Fruit fly (Drosophila melanogaster) Kc167 (cell line): ENCODE data around the gene CG5577.

ENCODE experiments used
- Myc ChIP-seq: fragments of >200 bp; optimal IDR thresholded peaks from 2 replicates; lab custom pipeline; 2017; ENCODE audit warnings: missing external identifiers
- Sin3A ChIP-seq: fragments of >200 bp; optimal IDR thresholded peaks from 2 replicates; lab custom pipeline; 2018; ENCODE audit warnings: missing external identifiers
- h ChIP-seq: fragments of >200 bp; optimal IDR thresholded peaks from 3 replicates; lab custom pipeline; 2018; ENCODE audit warnings: missing external identifiers
- insv ChIP-seq: fragments of >200 bp; optimal IDR thresholded peaks from 3 replicates; lab custom pipeline; 2018; ENCODE audit warnings: missing external identifiers
- psq ChIP-seq: fragments of >200 bp; optimal IDR thresholded peaks from 2 replicates; lab custom pipeline; 2017; ENCODE audit warnings: missing external identifiers
- ttk ChIP-seq: sonication (Bioruptor generic); optimal IDR thresholded peaks from 2 replicates; lab custom pipeline; 2017; ENCODE audit warnings: missing external identifiers

CG5577 gene

DNA sequence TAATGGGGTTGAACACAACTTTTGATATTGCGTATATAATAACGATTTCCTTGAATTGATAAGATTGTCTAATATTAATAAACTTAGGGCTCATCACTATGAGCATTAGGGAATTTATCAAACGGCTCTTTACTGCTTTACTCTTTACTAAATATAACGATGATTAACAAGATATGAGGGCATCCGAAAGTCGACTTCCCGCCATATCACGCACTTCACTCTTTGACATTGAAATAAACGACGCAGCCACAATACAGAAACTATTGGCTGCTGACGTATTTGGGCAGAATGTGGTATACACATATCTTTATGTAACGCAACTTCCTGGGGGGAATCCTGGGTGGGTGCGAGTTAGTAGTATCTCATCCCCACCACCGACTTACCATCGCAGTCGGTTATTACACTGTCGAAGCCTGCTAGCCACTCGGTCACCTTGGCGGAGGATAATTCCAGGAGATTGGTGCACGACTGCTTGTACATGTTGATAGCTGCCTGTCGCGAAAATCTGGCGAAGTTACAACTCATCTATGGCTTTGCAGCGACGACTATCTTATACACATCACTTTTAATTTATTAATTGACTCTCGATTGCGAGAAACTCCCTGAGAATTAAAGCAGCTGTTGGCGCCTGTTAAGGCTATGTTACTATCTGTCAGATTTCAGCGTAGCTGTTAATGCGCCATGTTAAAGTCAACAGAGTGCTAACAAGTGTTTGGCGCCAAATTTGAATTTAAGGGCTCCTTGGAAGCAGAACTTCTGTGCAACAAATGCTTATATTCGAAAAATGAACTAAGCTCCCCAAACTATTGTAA is 1.9 kb upstream of the CG5577 start, which contains the start of gene CG5567:
Gene CG5567, minus strand, starts transcription at position 653 of the 812 bp plus-strand sequence.
- no peak for TF ChIP-seq ttk (lab: Kevin White, UChicago)
- no peak for TF ChIP-seq insv (lab: Kevin White, UChicago)
- TF ChIP-seq psq (lab: Kevin White, UChicago), result no peak
- no peak for TF ChIP-seq Sin3A (lab: Kevin White, UChicago)
- no peak for TF ChIP-seq h (lab: Kevin White, UChicago)
- TF ChIP-seq Myc (lab: Kevin White, UChicago), result no peak

DNA sequence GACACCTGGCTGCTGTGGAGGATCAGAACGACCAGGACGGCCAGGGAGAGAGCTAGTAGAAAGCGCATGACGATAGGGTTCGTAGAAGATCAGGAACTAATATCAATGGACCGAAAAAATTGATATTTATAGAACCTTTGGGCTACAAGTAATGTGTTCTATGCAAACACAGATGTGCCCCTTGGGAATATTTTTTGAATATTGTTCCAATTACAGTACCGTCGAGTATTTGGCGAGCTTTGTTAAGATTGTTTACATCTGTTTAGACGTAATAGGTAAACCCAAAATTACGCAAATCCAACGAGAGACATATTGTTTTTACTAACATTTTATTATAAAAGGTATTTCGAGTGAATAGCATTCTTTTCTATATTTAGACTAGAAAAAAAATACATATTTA is 6.2 kb downstream of the CG5577 start, which contains the start of gene CG32189:
Gene CG32189, minus strand, starts transcription at position 101 of the 400 bp plus-strand sequence.
- TF ChIP-seq ttk (lab: Kevin White, UChicago), result no peak
- no peak for TF ChIP-seq insv (lab: Kevin White, UChicago)
- no peak for TF ChIP-seq Sin3A (lab: Kevin White, UChicago)
- no peak for TF ChIP-seq Myc (lab: Kevin White, UChicago)
- no peak for TF ChIP-seq psq (lab: Kevin White, UChicago)
- TF ChIP-seq h (lab: Kevin White, UChicago), result no peak

DNA sequence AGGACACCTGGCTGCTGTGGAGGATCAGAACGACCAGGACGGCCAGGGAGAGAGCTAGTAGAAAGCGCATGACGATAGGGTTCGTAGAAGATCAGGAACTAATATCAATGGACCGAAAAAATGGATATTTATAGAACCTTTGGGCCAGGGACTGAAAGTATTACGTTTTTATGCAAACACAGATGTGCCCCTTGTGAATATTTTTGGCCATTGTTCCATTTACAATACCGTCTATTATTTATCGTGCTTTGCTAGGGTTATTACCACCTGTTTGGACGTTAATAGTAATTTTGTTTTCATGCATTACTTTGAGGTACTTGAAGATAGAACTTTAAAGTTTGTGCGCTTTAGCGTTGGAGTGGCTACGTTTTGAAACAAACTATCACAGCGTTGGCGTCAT is 7.7 kb downstream of the CG5577 start, which contains the start of gene CG32188:
Gene CG32188, minus strand, starts transcription at position 101 of the 400 bp plus-strand sequence.
- TF ChIP-seq Sin3A (lab: Kevin White, UChicago), result no peak
- no peak for TF ChIP-seq psq (lab: Kevin White, UChicago)
- no peak for TF ChIP-seq h (lab: Kevin White, UChicago)

DNA sequence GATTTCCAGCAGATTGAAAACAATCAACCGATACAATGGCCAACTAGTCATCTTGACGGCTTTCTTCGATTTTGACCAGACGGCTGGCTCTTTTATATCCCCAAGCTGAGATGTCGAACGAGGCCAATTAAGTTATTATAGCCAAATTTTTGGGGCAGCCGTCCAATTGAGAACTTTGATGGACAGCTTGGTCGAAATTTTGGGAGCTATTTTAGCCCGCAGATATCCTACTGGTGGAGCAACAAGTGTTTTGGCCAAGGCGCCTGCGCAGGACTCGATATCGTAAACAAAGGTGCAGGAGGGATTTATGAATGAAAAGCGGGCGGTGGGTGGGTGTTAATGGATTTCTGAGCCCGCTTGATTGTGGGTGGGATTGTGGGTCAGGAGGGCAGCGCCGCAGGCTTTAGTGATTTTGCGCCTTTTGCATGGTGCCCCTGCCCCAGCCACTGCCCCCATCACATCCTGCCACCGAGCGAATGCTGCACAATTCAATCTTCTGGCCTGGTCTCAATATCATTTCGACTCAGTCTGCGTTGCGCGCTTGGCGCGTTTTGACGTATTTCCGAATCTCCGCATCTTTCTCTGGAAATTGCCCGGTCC is 18.3 kb downstream of the CG5577 start, which contains the start of the genes Ir75c and Grd:
Gene Ir75c, minus strand, starts transcription at position 51 of the 600 bp plus-strand sequence.
Gene Grd, plus strand, starts transcription at position 550 of the 600 bp plus-strand sequence.
- TF ChIP-seq insv (lab: Kevin White, UChicago) (no peak), ttk (lab: Kevin White, UChicago) (no peak), psq (lab: Kevin White, UChicago) (no peak), h (lab: Kevin White, UChicago) (no peak), Myc (lab: Kevin White, UChicago) (no peak), Sin3A (lab: Kevin White, UChicago) (no peak)

DNA sequence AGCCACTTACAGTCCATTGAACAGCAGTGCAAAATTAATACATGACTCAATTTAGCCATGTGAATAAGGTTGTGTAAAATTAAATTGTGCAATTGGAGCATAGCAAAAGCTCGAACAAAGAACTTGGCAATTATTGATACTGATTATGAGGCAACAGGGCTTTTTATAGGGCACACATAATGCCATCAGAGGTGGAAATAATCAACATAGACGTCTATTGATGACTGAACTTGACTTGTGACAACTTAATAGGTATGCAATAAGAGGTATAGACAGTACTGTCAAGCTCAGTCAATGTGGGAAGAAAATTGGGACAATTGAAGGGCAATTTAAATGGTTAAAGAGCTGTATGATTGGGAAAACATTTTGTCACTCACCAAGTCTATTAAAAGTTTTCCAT is 21.1 kb downstream of the CG5577 start, which contains the start of gene Ir75b:
Gene Ir75b, minus strand, starts transcription at position 101 of the 400 bp plus-strand sequence.
- TF ChIP-seq psq (lab: Kevin White, UChicago), result no peak
- no peak for TF ChIP-seq insv (lab: Kevin White, UChicago)
- TF ChIP-seq ttk (lab: Kevin White, UChicago), result no peak
- no peak for TF ChIP-seq Myc (lab: Kevin White, UChicago)
- no peak for TF ChIP-seq h (lab: Kevin White, UChicago)
- TF ChIP-seq Sin3A (lab: Kevin White, UChicago), result no peak

DNA sequence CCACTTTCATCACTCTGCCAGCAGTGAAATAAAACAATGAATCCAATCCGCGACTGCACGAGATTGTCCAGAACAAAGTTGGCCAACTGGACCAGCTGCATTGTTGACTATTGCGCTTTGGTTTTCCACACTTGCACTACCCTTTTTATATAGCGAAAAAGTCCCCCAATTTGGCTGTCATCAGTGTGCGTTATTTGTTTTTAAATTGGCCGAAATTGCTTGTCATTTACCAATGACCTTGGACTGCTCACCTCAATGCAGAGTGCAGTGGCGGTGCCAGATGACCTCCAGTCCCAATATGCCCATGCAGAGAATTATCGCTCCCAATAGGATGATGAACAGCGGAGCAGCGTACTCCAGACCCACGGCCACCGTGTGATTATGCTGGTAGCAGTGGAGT is 23.4 kb downstream of the CG5577 start, which contains the start of gene Ir75a:
Gene Ir75a, minus strand, starts transcription at position 101 of the 400 bp plus-strand sequence.
- no peak for TF ChIP-seq h (lab: Kevin White, UChicago)
- TF ChIP-seq insv (lab: Kevin White, UChicago), result no peak
- no peak for TF ChIP-seq Myc (lab: Kevin White, UChicago)
- TF ChIP-seq psq (lab: Kevin White, UChicago), result no peak
- TF ChIP-seq ttk (lab: Kevin White, UChicago), result no peak
- no peak for TF ChIP-seq Sin3A (lab: Kevin White, UChicago)

DNA sequence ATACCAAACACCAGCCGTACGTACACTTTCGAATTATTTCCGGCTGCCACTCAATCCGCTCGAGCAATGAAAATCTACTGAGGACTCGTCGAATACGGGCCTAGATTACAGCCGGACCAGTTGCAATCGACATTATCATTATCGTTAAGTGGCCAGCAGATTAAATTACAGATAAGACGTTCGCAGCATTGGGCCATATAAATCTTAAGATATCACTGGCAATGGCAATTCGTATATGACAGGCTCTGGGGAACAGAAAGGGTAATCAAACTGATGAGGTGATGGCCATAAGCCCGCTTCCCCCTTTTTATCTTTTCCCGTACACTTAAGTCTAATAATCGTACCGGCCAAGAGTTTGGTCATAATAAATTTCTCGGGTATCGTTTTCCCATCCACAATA is 27.2 kb downstream of the CG5577 start, which contains the start of gene Cln3:
Gene Cln3, minus strand, starts transcription at position 84 of the 400 bp plus-strand sequence.
- TF ChIP-seq insv (lab: Kevin White, UChicago) (no peak), ttk (lab: Kevin White, UChicago) (no peak), Sin3A (lab: Kevin White, UChicago) (no peak), Myc (lab: Kevin White, UChicago) (no peak), psq (lab: Kevin White, UChicago) (no peak), h (lab: Kevin White, UChicago) (no peak)

DNA sequence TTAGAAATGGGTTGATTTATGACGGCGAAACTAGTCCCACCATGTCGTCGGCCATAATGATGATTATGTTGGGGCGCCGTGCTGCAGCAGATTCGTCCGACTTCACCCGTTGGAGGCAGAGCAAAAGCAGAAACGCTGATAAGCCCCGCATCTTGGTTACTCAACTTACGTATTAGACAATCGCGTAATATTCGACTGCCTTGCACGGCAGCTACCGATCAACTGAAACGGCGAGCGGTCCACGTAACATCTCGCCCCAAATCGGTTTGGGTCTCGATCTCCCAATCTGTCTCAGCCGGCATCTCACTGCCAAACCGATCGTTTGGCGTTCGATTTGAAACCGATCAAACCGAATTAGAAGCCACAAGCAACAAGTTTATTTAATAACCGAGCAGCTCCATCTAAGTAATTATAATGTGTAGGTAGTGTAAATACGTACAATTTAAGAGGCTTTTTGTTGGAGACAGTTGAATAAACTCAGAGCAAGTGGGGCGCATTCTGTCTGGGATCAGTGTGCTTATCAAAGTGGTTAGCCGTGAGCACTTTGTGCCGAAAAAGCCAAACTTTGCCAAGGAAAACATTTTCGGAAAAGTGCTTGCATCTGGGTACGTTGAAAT is 32.5 kb downstream of the CG5577 start, which contains the start of gene CG32191:
Gene CG32191, minus strand, starts transcription at position 550 of the 617 bp plus-strand sequence.
- TF ChIP-seq Sin3A (lab: Kevin White, UChicago) (no peak), psq (lab: Kevin White, UChicago) (no peak), insv (lab: Kevin White, UChicago) (no peak)

DNA sequence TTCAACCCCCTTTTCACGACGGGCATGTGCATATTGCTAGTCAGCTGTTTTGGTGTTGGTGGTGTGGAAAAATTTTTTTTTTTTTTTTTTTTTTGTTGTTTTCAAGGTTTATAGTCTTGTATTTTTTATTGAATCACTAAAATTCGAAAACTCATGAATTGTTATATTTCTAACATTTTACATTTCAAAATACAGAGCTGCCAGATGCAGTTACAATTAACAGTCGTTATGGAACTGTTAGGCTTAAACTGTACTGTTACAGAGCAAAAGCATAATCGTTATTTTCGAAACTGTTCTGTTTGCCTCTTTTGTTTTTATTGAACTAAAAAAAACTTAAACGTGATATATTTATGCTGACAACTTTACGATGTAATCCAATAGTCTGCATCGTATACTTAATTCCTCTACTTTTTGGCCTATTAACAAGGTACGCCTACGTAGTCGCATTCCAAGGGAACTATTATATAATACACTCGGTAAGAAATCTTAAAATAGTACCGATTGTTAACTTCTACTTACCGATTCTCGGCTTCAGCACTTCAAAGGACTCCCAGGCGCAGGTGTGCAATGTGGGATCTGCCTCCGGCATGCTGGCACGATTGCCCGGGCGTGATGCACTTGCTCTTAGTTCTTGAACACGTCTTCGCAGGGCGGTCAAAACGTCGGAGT is 34.7 kb downstream of the CG5577 start, which contains the start of gene CG32187:
Gene CG32187, minus strand, starts transcription at position 9 of the 669 bp plus-strand sequence.
- no peak for TF ChIP-seq Sin3A (lab: Kevin White, UChicago)
- no peak for TF ChIP-seq insv (lab: Kevin White, UChicago)
- TF ChIP-seq h (lab: Kevin White, UChicago), result no peak
- no peak for TF ChIP-seq psq (lab: Kevin White, UChicago)
- TF ChIP-seq ttk (lab: Kevin White, UChicago), result no peak

DNA sequence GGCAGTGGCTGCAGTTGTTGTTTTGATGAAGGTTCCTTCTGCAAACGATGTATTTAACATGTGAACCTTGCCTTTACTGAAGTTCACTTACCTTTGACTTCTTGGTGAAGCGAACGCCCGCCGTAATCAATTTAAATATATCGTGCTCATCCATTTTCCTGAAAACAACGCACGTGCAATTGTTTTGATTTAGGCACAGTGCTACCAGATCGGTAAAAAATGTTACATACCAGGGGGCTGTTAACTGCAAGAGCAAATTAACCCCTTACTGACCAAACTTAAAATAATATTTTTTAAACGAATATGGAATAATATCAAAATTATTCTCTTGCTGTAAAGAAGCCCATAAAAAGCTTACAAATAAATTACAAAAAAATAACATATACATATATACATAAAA is 36.7 kb downstream of the CG5577 start, which contains the start of gene ais:
Gene ais, minus strand, starts transcription at position 205 of the 400 bp plus-strand sequence.
- TF ChIP-seq Sin3A (lab: Kevin White, UChicago) (no peak), h (lab: Kevin White, UChicago) (no peak), Myc (lab: Kevin White, UChicago) (no peak), ttk (lab: Kevin White, UChicago) (no peak), insv (lab: Kevin White, UChicago) (no peak), psq (lab: Kevin White, UChicago) (no peak)
